Fruit fly (Drosophila melanogaster) whole organism, adult: ENCODE results near the gene CG7276.

Source experiments
- CG12768 ChIP-seq: fragments of 200-800 bp; sonication (Bioruptor generic); optimal IDR thresholded peaks from 2 replicates; lab custom pipeline; 2017; ENCODE audit warnings: missing biosample characterization, missing genetic modification characterization, mild to moderate bottlenecking, moderate library complexity, missing genetic modification reagents
- CG14711 ChIP-seq: fragments of 200-800 bp; sonication (Bioruptor generic); optimal IDR thresholded peaks from 2 replicates; lab custom pipeline; 2018; ENCODE audit warnings: missing biosample characterization, mild to moderate bottlenecking, missing genetic modification characterization, moderate library complexity
- CG33017 ChIP-seq: fragments of 200-800 bp; sonication (Bioruptor generic); optimal IDR thresholded peaks from 2 replicates; lab custom pipeline; 2018; ENCODE audit warnings: missing biosample characterization, mild to moderate bottlenecking, missing genetic modification characterization, moderate library complexity
- CG5204 ChIP-seq: fragments of 200-800 bp; sonication (Bioruptor generic); optimal IDR thresholded peaks from 2 replicates; lab custom pipeline; 2016; ENCODE audit warnings: missing biosample characterization, missing genetic modification characterization
- CG7101 ChIP-seq: fragments of 200-800 bp; sonication (Bioruptor generic); optimal IDR thresholded peaks from 2 replicates; lab custom pipeline; 2018; ENCODE audit warnings: missing biosample characterization, mild to moderate bottlenecking, missing genetic modification characterization, moderate library complexity
- Clk ChIP-seq: fragments of 200-800 bp; sonication (Bioruptor generic); optimal IDR thresholded peaks from 2 replicates; lab custom pipeline; 2017; ENCODE audit warnings: missing biosample characterization, missing genetic modification characterization
- Mnt ChIP-seq: fragments of 200-800 bp; sonication (Bioruptor generic); optimal IDR thresholded peaks from 2 replicates; lab custom pipeline; 2016; ENCODE audit warnings: missing biosample characterization, mild to moderate bottlenecking, missing genetic modification characterization
- bab1 ChIP-seq: fragments of 200-800 bp; sonication (Bioruptor generic); optimal IDR thresholded peaks from 3 replicates; lab custom pipeline; 2019; ENCODE audit warnings: missing biosample characterization, mild to moderate bottlenecking, missing genetic modification characterization, moderate library complexity
- cic ChIP-seq: fragments of 200-800 bp; sonication (Bioruptor generic); optimal IDR thresholded peaks from 2 replicates; lab custom pipeline; 2017; ENCODE audit warnings: missing biosample characterization, mild to moderate bottlenecking, missing genetic modification characterization, moderate library complexity
- kay ChIP-seq: fragments of 200-800 bp; sonication (Bioruptor generic); peaks from one replicate; lab custom pipeline; 2016; ENCODE audit warnings: missing biosample characterization, missing genetic modification characterization, borderline replicate concordance
- pad ChIP-seq: fragments of 200-800 bp; sonication (Bioruptor generic); optimal IDR thresholded peaks from 3 replicates; lab custom pipeline; 2017; ENCODE audit warnings: missing biosample characterization, missing genetic modification characterization, mild to moderate bottlenecking, moderate library complexity, missing genetic modification reagents
- tj ChIP-seq: fragments of 200-800 bp; sonication (Bioruptor generic); optimal IDR thresholded peaks from 3 replicates; lab custom pipeline; 2017; ENCODE audit warnings: missing biosample characterization, mild to moderate bottlenecking, missing genetic modification characterization, moderate library complexity
- toe ChIP-seq: fragments of 200-800 bp; sonication (Bioruptor generic); optimal IDR thresholded peaks from 2 replicates; lab custom pipeline; 2016; ENCODE audit warnings: missing biosample characterization, missing genetic modification characterization

DNA sequence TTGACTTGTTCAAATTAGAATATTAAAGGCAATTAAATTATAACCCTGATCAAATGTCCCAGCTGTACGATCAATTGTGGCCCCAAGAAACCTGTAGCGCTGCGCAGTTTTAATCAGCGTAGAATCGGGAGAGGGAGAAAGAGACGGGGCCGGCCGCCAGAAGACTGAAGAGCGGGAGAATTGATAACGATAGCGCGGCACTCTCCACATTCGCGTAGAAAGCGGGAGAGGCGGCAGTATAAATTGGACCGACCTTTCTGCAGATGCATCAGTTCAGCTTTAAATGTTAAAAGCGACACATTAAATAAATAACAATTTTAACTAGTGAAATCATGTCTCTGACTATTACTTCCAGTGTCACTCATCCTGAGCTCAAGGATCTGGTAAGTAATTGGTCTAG is 12.8 kb downstream of the CG7276 start, which contains the start of gene MsrA:
- TF ChIP-seq Mnt = peak; percentile 51
- TF ChIP-seq Clk (GFP tag; lab: Kevin White, UChicago) = no peak
- no peak for TF ChIP-seq toe (GFP tag; lab: Kevin White, UChicago)
- TF ChIP-seq bab1 (GFP tag; lab: Kevin White, UChicago) = peak; percentile 36
- no peak for TF ChIP-seq CG12768
- no peak for TF ChIP-seq pad (GFP tag; lab: Kevin White, UChicago)
- peak; percentile 31 for TF ChIP-seq kay (GFP tag; lab: Kevin White, UChicago)
- TF ChIP-seq CG5204 (GFP tag; lab: Kevin White, UChicago) = no peak
- TF ChIP-seq CG14711 (tag; lab: Kevin White, UChicago) = no peak
- TF ChIP-seq cic = peak; percentile 49
- TF ChIP-seq CG33017 = peak; percentile 12
- peak; percentile 80 for TF ChIP-seq tj
- TF ChIP-seq CG7101 (tag; lab: Kevin White, UChicago) = peak; percentile 20
